Fruit fly (Drosophila melanogaster): ENCODE measurements around the gene CG2116.
A peak's percentile ranks its signal among the peaks of the same experiment; 100 is the strongest.

The CG2116 gene

dm6 chrX:8113386-8114279 is 16.0 kb upstream of the CG2116 start (continued):
- TF ChIP-seq tll (GFP tag; optimal IDR thresholded peaks at IDR 0.05) (no peak), ham (GFP tag; IDR thresholded peaks at IDR 0.05) (no peak), GATAe (GFP tag; conservative IDR thresholded peaks at IDR 0.05) (peak; percentile 48; the same call in 1 of the 2 replicates), CG16863 (GFP tag; optimal IDR thresholded peaks at IDR 0.05) (peak; percentile 40), wor (GFP tag; IDR thresholded peaks at IDR 0.05) (no peak), Med (GFP tag) (peak; percentile 94), bsh (GFP tag; optimal IDR thresholded peaks at IDR 0.05) (peak in 1 of 2 experiments; percentile 18), pzg (GFP tag; optimal IDR thresholded peaks at IDR 0.05) (no peak), stwl (tag; optimal IDR thresholded peaks at IDR 0.05) (no peak), D (optimal IDR thresholded peaks at IDR 0.05) (no peak), D (GFP tag; optimal IDR thresholded peaks at IDR 0.05) (no peak), CG2678 (tag; optimal IDR thresholded peaks at IDR 0.05) (peak; percentile 74), D19B (GFP tag; optimal IDR thresholded peaks at IDR 0.05) (peak; percentile 20), CG2120 (GFP tag; optimal IDR thresholded peaks at IDR 0.05) (peak; percentile 91), MBD-R2 (GFP tag; IDR thresholded peaks at IDR 0.05) (peak; percentile 56; the same call in 1 of the 2 replicates), lov (optimal IDR thresholded peaks at IDR 0.05) (no peak), lov (GFP tag; IDR thresholded peaks at IDR 0.05) (no peak), CG12659 (GFP tag; optimal IDR thresholded peaks at IDR 0.05) (peak; percentile 53), Doc3 (GFP tag; IDR thresholded peaks at IDR 0.05; ENCODE audit: partially characterized antibody) (no peak), az2 (GFP tag; optimal IDR thresholded peaks at IDR 0.05) (peak; percentile 12), bab2 (GFP tag; optimal IDR thresholded peaks at IDR 0.05) (peak; percentile 52), Taf1 (GFP tag; IDR thresholded peaks at IDR 0.05) (peak; percentile 72), sens-2 (GFP tag; IDR thresholded peaks at IDR 0.05) (no peak), CG34422 (GFP tag; IDR thresholded peaks at IDR 0.05) (no peak), pho (GFP tag; optimal IDR thresholded peaks at IDR 0.05) (peak; percentile 62), CG3281 (GFP tag; optimal IDR thresholded peaks at IDR 0.05) (peak; percentile 79), CG13775 (GFP tag; optimal IDR thresholded peaks at IDR 0.05) (peak; percentile 11), CG12299 (tag; optimal IDR thresholded peaks at IDR 0.05) (no peak), CG14014 (GFP tag; IDR thresholded peaks at IDR 0.05) (peak; percentile 71), wdn (GFP tag; IDR thresholded peaks at IDR 0.05) (peak; percentile 72), CG12942 (GFP tag; optimal IDR thresholded peaks at IDR 0.05) (peak; percentile 19), ATbp (GFP tag; optimal IDR thresholded peaks at IDR 0.05) (no peak), CG6654 (GFP tag; optimal IDR thresholded peaks at IDR 0.05) (no peak), Bgb (GFP tag; IDR thresholded peaks at IDR 0.05; ENCODE audit: partially characterized antibody) (no peak), toy (GFP tag; IDR thresholded peaks at IDR 0.05) (peak; percentile 45; the same call in 1 of the 2 replicates), br (optimal IDR thresholded peaks at IDR 0.05) (no peak), org-1 (GFP tag; optimal IDR thresholded peaks at IDR 0.05) (peak; percentile 36), Dip2 (GFP tag; IDR thresholded peaks at IDR 0.05) (no peak), slp2 (GFP tag; optimal IDR thresholded peaks at IDR 0.05) (no peak), Eip74EF (GFP tag; optimal IDR thresholded peaks at IDR 0.05) (no peak), maf-S (GFP tag; optimal IDR thresholded peaks at IDR 0.05) (peak; percentile 67), Fer2 (tag; optimal IDR thresholded peaks at IDR 0.05) (peak; percentile 54), CG1233 (GFP tag; optimal IDR thresholded peaks at IDR 0.05) (no peak), fru (optimal IDR thresholded peaks at IDR 0.05) (no peak), eyg (GFP tag; optimal IDR thresholded peaks at IDR 0.05) (peak; percentile 43), Dbx (GFP tag; IDR thresholded peaks at IDR 0.05) (peak; percentile 84), CG10959 (GFP tag; IDR thresholded peaks at IDR 0.05) (no peak), CG5953 (GFP tag; IDR thresholded peaks at IDR 0.05) (no peak), bigmax (GFP tag; optimal IDR thresholded peaks at IDR 0.05) (no peak), chn (GFP tag; optimal IDR thresholded peaks at IDR 0.05) (peak; percentile 15)
